Worm (Caenorhabditis elegans): ENCODE data around the gene F55C12.6.

The F55C12.6 gene

ce11 chrII:5904252-5904651, 28.3 kb upstream of the F55C12.6 start, which contains the start of gene tsp-18:
tsp-18 (plus strand) TSS chrII:5904552.
- TF ChIP-seq T22C8.4 (GFP tag; IDR thresholded peaks at IDR 0.05), result no peak

- no peak for TF ChIP-seq ztf-23 (GFP tag; IDR thresholded peaks at IDR 0.05)
Measured at ce11 chrII:5902139-5902538, 26.2 kb upstream of the F55C12.6 start.

ce11 chrII:5901407-5902026, 25.6 kb upstream of the F55C12.6 start:
- TF ChIP-seq flt-1 (GFP tag; IDR thresholded peaks at IDR 0.05) (no peak), ztf-29 (GFP tag; IDR thresholded peaks at IDR 0.05) (no peak), tab-1 (GFP tag; IDR thresholded peaks at IDR 0.05) (no peak), klf-2 (GFP tag; conservative IDR thresholded peaks at IDR 0.05) (no peak), T22C8.4 (GFP tag; IDR thresholded peaks at IDR 0.05) (no peak), med-1 (GFP tag; optimal IDR thresholded peaks at IDR 0.05; ENCODE audit: insufficient read depth) (no peak), ztf-23 (GFP tag; IDR thresholded peaks at IDR 0.05) (no peak), ref-1 (GFP tag; conservative IDR thresholded peaks at IDR 0.05) (no peak), cog-1 (tag; optimal IDR thresholded peaks at IDR 0.05) (no peak)

ce11 chrII:5899865-5900486, 24.0 kb upstream of the F55C12.6 start:
- TF ChIP-seq flt-1 (GFP tag; IDR thresholded peaks at IDR 0.05), result no peak
- TF ChIP-seq med-1 (GFP tag; optimal IDR thresholded peaks at IDR 0.05; ENCODE audit: insufficient read depth), result no peak
- TF ChIP-seq ztf-29 (GFP tag; IDR thresholded peaks at IDR 0.05), result no peak
- TF ChIP-seq ref-1 (GFP tag; conservative IDR thresholded peaks at IDR 0.05), result no peak
- TF ChIP-seq T22C8.4 (GFP tag; IDR thresholded peaks at IDR 0.05), result no peak
- no peak for TF ChIP-seq cog-1 (tag; optimal IDR thresholded peaks at IDR 0.05)
- no peak for TF ChIP-seq klf-2 (GFP tag; conservative IDR thresholded peaks at IDR 0.05)
- TF ChIP-seq tab-1 (GFP tag; IDR thresholded peaks at IDR 0.05), result no peak
- no peak for TF ChIP-seq ztf-23 (GFP tag; IDR thresholded peaks at IDR 0.05)

- TF ChIP-seq klf-2 (GFP tag; conservative IDR thresholded peaks at IDR 0.05) (no peak), ref-1 (GFP tag; conservative IDR thresholded peaks at IDR 0.05) (no peak), flt-1 (GFP tag; IDR thresholded peaks at IDR 0.05) (no peak), ztf-29 (GFP tag; IDR thresholded peaks at IDR 0.05) (no peak), tab-1 (GFP tag; IDR thresholded peaks at IDR 0.05) (no peak), ztf-23 (GFP tag; IDR thresholded peaks at IDR 0.05) (no peak), med-1 (GFP tag; optimal IDR thresholded peaks at IDR 0.05; ENCODE audit: insufficient read depth) (no peak), cog-1 (tag; optimal IDR thresholded peaks at IDR 0.05) (no peak), T22C8.4 (GFP tag; IDR thresholded peaks at IDR 0.05) (no peak)
Measured at ce11 chrII:5899080-5899479, 23.1 kb upstream of the F55C12.6 start.

ce11 chrII:5896512-5896911, 20.6 kb upstream of the F55C12.6 start:
- no peak for TF ChIP-seq med-1 (GFP tag; optimal IDR thresholded peaks at IDR 0.05; ENCODE audit: insufficient read depth)
- no peak for TF ChIP-seq flt-1 (GFP tag; IDR thresholded peaks at IDR 0.05)
- TF ChIP-seq ztf-29 (GFP tag; IDR thresholded peaks at IDR 0.05), result no peak
- no peak for TF ChIP-seq ref-1 (GFP tag; conservative IDR thresholded peaks at IDR 0.05)
- no peak for TF ChIP-seq klf-2 (GFP tag; conservative IDR thresholded peaks at IDR 0.05)
- no peak for TF ChIP-seq T22C8.4 (GFP tag; IDR thresholded peaks at IDR 0.05)
- TF ChIP-seq ztf-23 (GFP tag; IDR thresholded peaks at IDR 0.05), result no peak
- no peak for TF ChIP-seq tab-1 (GFP tag; IDR thresholded peaks at IDR 0.05)
- TF ChIP-seq cog-1 (tag; optimal IDR thresholded peaks at IDR 0.05), result no peak

- TF ChIP-seq klf-2 (GFP tag; conservative IDR thresholded peaks at IDR 0.05) (no peak), med-1 (GFP tag; optimal IDR thresholded peaks at IDR 0.05; ENCODE audit: insufficient read depth) (no peak)
Measured at ce11 chrII:5895870-5896269, 19.9 kb upstream of the F55C12.6 start, which contains the start of gene F59G1.4. F59G1.4 (plus strand) TSS chrII:5896170.

ce11 chrII:5892813-5893212, 16.9 kb upstream of the F55C12.6 start:
- TF ChIP-seq med-1 (GFP tag; optimal IDR thresholded peaks at IDR 0.05; ENCODE audit: insufficient read depth), result no peak
- no peak for TF ChIP-seq cog-1 (tag; optimal IDR thresholded peaks at IDR 0.05)

- TF ChIP-seq klf-2 (GFP tag; conservative IDR thresholded peaks at IDR 0.05) (no peak), tab-1 (GFP tag; IDR thresholded peaks at IDR 0.05) (no peak), cog-1 (tag; optimal IDR thresholded peaks at IDR 0.05) (no peak), ztf-29 (GFP tag; IDR thresholded peaks at IDR 0.05) (no peak), med-1 (GFP tag; optimal IDR thresholded peaks at IDR 0.05; ENCODE audit: insufficient read depth) (no peak)
Measured at ce11 chrII:5889417-5890139, 13.6 kb upstream of the F55C12.6 start.

- TF ChIP-seq ref-1 (GFP tag; conservative IDR thresholded peaks at IDR 0.05) (no peak), ztf-23 (GFP tag; IDR thresholded peaks at IDR 0.05) (no peak), T22C8.4 (GFP tag; IDR thresholded peaks at IDR 0.05) (no peak), klf-2 (GFP tag; conservative IDR thresholded peaks at IDR 0.05) (no peak), tab-1 (GFP tag; IDR thresholded peaks at IDR 0.05) (no peak), flt-1 (GFP tag; IDR thresholded peaks at IDR 0.05) (no peak), med-1 (GFP tag; optimal IDR thresholded peaks at IDR 0.05; ENCODE audit: insufficient read depth) (no peak), cog-1 (tag; optimal IDR thresholded peaks at IDR 0.05) (no peak), ztf-29 (GFP tag; IDR thresholded peaks at IDR 0.05) (no peak)
Measured at ce11 chrII:5885966-5886621, 10.1 kb upstream of the F55C12.6 start.

Data from whole organism, midembryonic.